Fruit fly (Drosophila melanogaster) whole organism, adult: ENCODE measurements around the gene E2f1.

ENCODE experiments used
- CG11617 ChIP-seq: fragments of 200-800 bp; sonication (Bioruptor generic); optimal IDR thresholded peaks from 2 replicates; lab custom pipeline; 2017; ENCODE audit warnings: mild to moderate bottlenecking, missing biosample characterization, missing genetic modification reagents, missing genetic modification characterization
- CG12768 ChIP-seq: fragments of 200-800 bp; sonication (Bioruptor generic); optimal IDR thresholded peaks from 2 replicates; lab custom pipeline; 2017; ENCODE audit warnings: missing biosample characterization, missing genetic modification characterization, mild to moderate bottlenecking, moderate library complexity, missing genetic modification reagents
- CG14711 ChIP-seq: fragments of 200-800 bp; sonication (Bioruptor generic); optimal IDR thresholded peaks from 2 replicates; lab custom pipeline; 2018; ENCODE audit warnings: missing biosample characterization, mild to moderate bottlenecking, missing genetic modification characterization, moderate library complexity
- CG1620 ChIP-seq: fragments of 200-800 bp; sonication (Bioruptor generic); optimal IDR thresholded peaks from 2 replicates; lab custom pipeline; 2016; ENCODE audit warnings: missing biosample characterization, missing genetic modification characterization
- CG7045 ChIP-seq: fragments of 200-800 bp; sonication (Bioruptor generic); optimal IDR thresholded peaks from 2 replicates; lab custom pipeline; 2017; ENCODE audit warnings: missing biosample characterization, mild to moderate bottlenecking, missing genetic modification characterization
- Clk ChIP-seq: fragments of 200-800 bp; sonication (Bioruptor generic); optimal IDR thresholded peaks from 2 replicates; lab custom pipeline; 2017; ENCODE audit warnings: missing biosample characterization, missing genetic modification characterization
- Crg-1 ChIP-seq: fragments of 200-800 bp; sonication (Bioruptor generic); optimal IDR thresholded peaks from 2 replicates; lab custom pipeline; 2016; ENCODE audit warnings: missing biosample characterization, missing genetic modification characterization
- bab1 ChIP-seq: fragments of 200-800 bp; sonication (Bioruptor generic); optimal IDR thresholded peaks from 3 replicates; lab custom pipeline; 2019; ENCODE audit warnings: missing biosample characterization, mild to moderate bottlenecking, missing genetic modification characterization, moderate library complexity
- cic ChIP-seq: fragments of 200-800 bp; sonication (Bioruptor generic); optimal IDR thresholded peaks from 2 replicates; lab custom pipeline; 2017; ENCODE audit warnings: missing biosample characterization, mild to moderate bottlenecking, missing genetic modification characterization, moderate library complexity
- cnc ChIP-seq, 2 experiments: fragments of >200 bp; optimal IDR thresholded peaks; 2 replicates each; lab custom pipeline; 2017
- kay ChIP-seq: fragments of 200-800 bp; sonication (Bioruptor generic); peaks from one replicate; lab custom pipeline; 2016; ENCODE audit warnings: missing biosample characterization, missing genetic modification characterization, borderline replicate concordance
- pad ChIP-seq: fragments of 200-800 bp; sonication (Bioruptor generic); optimal IDR thresholded peaks from 3 replicates; lab custom pipeline; 2017; ENCODE audit warnings: missing biosample characterization, missing genetic modification characterization, mild to moderate bottlenecking, moderate library complexity, missing genetic modification reagents
- tj ChIP-seq: fragments of 200-800 bp; sonication (Bioruptor generic); optimal IDR thresholded peaks from 3 replicates; lab custom pipeline; 2017; ENCODE audit warnings: missing biosample characterization, mild to moderate bottlenecking, missing genetic modification characterization, moderate library complexity
- toe ChIP-seq: fragments of 200-800 bp; sonication (Bioruptor generic); optimal IDR thresholded peaks from 2 replicates; lab custom pipeline; 2016; ENCODE audit warnings: missing biosample characterization, missing genetic modification characterization

DNA sequence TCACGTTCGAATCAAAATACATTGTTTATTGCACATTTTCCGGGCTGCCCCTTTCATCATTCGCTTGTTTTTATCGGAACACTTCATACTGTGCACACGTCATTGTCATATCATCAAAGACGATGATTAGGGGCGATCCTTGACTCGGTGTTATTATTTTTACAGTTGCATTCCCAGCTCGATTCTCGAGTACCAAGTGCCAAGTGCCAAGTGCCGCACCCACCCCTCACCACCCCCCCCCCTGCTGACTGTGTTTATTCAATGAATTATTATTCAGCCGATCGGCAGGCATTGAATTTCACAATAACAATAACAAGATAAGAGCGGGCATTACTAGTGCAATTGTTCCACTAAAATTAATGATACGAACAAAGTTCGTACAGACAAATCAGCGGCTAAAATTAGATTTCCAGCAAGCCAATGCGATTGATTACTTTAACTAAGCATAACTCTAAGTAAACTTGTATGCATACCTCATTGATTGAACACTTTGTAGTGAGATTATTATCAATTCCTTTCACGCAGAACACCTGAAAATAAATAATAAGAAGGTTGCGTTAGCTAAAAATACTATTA, 73.1 kb downstream of the E2f1 start:
- TF ChIP-seq Crg-1 (GFP tag; lab: Kevin White, UChicago) (no peak), CG7045 (no peak), kay (GFP tag; lab: Kevin White, UChicago) (peak; percentile 77), CG12768 (peak; percentile 68), toe (peak; percentile 4), cnc (optimal IDR thresholded peaks at IDR 0.05; lab: Kevin White, UChicago) (no peak), bab1 (GFP tag; lab: Kevin White, UChicago) (peak; percentile 7), CG14711 (tag; lab: Kevin White, UChicago) (no peak), CG1620 (no peak), tj (GFP tag; lab: Kevin White, UChicago) (peak; percentile 65), cic (GFP tag; lab: Kevin White, UChicago) (peak; percentile 99), Clk (GFP tag; lab: Kevin White, UChicago) (no peak), pad (no peak), CG11617 (GFP tag; lab: Kevin White, UChicago) (no peak)
